Worm (Caenorhabditis elegans): ENCODE measurements around the gene ZK1320.3.

DNA sequence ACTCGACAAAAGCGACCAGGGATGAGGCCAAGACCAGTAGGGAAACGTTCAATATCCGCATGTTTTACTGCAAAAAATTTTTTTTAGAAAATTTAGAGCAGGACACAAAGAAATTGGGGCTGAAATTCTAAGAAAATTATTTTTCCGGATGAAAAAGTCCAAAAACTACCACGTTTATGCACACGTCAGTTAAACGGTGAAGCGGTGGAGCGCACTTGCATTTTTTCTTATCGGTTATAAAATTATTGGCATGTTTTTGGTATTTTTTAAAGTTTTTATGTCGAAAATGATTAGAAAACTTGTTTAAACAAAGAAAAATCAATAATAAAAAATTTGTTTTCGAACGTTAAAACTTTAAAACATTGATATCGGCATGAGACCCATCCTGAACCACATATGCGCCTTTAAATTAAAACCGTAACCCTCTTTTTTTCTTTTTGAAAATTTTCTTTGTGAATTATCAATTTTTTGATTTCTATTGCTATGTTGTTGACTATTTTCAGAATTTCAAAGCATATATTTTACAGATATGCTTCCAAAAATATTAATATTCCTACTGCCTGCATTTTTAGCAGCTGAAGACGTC, 36.0 kb downstream of the ZK1320.3 start, which contains the start of the genes dnj-20 and ZK1307.8:
- TF ChIP-seq nhr-237 (tag; optimal IDR thresholded peaks at IDR 0.05): no peak
- no peak for TF ChIP-seq ztf-11 (tag; optimal IDR thresholded peaks at IDR 0.05)
- no peak for TF ChIP-seq ceh-83 (GFP tag; optimal IDR thresholded peaks at IDR 0.05)
- no peak for TF ChIP-seq snpc-4 (tag; optimal IDR thresholded peaks at IDR 0.05)
- TF ChIP-seq lin-13 (tag; optimal IDR thresholded peaks at IDR 0.05): no peak
- no peak for TF ChIP-seq elt-3 (tag; optimal IDR thresholded peaks at IDR 0.05)
- peak; percentile 8 for TF ChIP-seq mep-1 (tag; optimal IDR thresholded peaks at IDR 0.05)
- no peak for TF ChIP-seq nhr-28 (tag; optimal IDR thresholded peaks at IDR 0.05)
- no peak for TF ChIP-seq unc-39 (tag; optimal IDR thresholded peaks at IDR 0.05)
- TF ChIP-seq lsy-2 (tag; optimal IDR thresholded peaks at IDR 0.05): no peak
- TF ChIP-seq blmp-1 (tag; optimal IDR thresholded peaks at IDR 0.05): no peak
